Worm (Caenorhabditis elegans): ENCODE measurements around the gene srw-115.

DNA sequence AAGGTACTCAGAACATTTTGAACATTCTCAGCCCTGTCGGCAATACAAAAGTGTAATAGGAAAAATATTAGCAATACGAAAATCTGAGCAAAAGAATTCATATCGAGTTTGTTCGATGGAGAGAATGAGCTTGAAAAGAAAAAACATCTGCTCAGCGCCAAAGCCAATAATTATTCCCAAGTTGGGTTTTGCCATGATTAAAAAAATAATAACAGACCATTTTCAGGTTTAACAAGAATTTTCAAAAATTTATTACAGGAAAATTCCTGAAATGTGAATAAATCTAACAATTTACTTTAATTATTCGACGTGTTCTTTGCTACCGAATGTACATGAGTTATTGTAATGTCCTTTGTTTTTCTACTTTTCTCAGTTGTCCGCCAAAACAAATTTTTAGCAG is 38.6 kb upstream of the srw-115 start, which contains the start of gene irld-38:
- TF ChIP-seq sdc-2 (tag; optimal IDR thresholded peaks at IDR 0.05), result no peak
- no peak for TF ChIP-seq ama-1 (optimal IDR thresholded peaks at IDR 0.05)
- no peak for TF ChIP-seq eyg-1 (tag; optimal IDR thresholded peaks at IDR 0.05)
- no peak for TF ChIP-seq K02D7.2 (tag; optimal IDR thresholded peaks at IDR 0.05)
- TF ChIP-seq sox-4 (tag; optimal IDR thresholded peaks at IDR 0.05), result no peak
- TF ChIP-seq pag-3 (tag; optimal IDR thresholded peaks at IDR 0.05; ENCODE audit: borderline replicate concordance), result no peak
- no peak for TF ChIP-seq madf-2 (tag; optimal IDR thresholded peaks at IDR 0.05)
- no peak for TF ChIP-seq odd-2 (tag; optimal IDR thresholded peaks at IDR 0.05)
- TF ChIP-seq unc-86 (tag; optimal IDR thresholded peaks at IDR 0.05), result no peak
- no peak for TF ChIP-seq ztf-16 (tag; optimal IDR thresholded peaks at IDR 0.05)
- TF ChIP-seq sox-2 (GFP tag; IDR thresholded peaks at IDR 0.05), result no peak
- TF ChIP-seq mec-3 (tag; optimal IDR thresholded peaks at IDR 0.05; ENCODE audit: borderline replicate concordance), result no peak

Data from whole organism, late embryonic.